Fruit fly (Drosophila melanogaster) whole organism, embryonic: Measurements from ENCODE around the gene CG7149.

Experiments
- Atf3 ChIP-seq: fragments of 200-800 bp; sonication (Bioruptor generic); optimal IDR thresholded peaks from 3 replicates; lab custom pipeline; 2016; ENCODE audit warnings: missing biosample characterization, missing genetic modification characterization
- B-H1 ChIP-seq: fragments of 200-800 bp; sonication (Bioruptor generic); IDR thresholded peaks from 3 replicates; pipeline ENCODE4 v1.3.6; 2022; ENCODE audit warnings: missing biosample characterization, missing genetic modification characterization
- B-H2 ChIP-seq: fragments of 200-800 bp; sonication (Bioruptor generic); optimal IDR thresholded peaks from 2 replicates; lab custom pipeline; 2018; ENCODE audit warnings: missing biosample characterization, mild to moderate bottlenecking, missing genetic modification characterization
- CG10321 ChIP-seq: fragments of 200-800 bp; sonication (Bioruptor generic); IDR thresholded peaks from 2 replicates; pipeline ENCODE4 v1.3.6; 2022; ENCODE audit warnings: missing biosample characterization, missing genetic modification characterization
- CG12104 ChIP-seq: fragments of 200-800 bp; sonication (Bioruptor generic); optimal IDR thresholded peaks from 3 replicates; lab custom pipeline; 2016; ENCODE audit warnings: missing biosample characterization, missing genetic modification characterization
- CG12659 ChIP-seq: fragments of 200-800 bp; sonication (Bioruptor generic); optimal IDR thresholded peaks from 3 replicates; lab custom pipeline; 2017; ENCODE audit warnings: mild to moderate bottlenecking, missing biosample characterization, missing genetic modification reagents, missing genetic modification characterization
- CG14441 ChIP-seq: fragments of 200-800 bp; sonication (Bioruptor generic); IDR thresholded peaks from 2 replicates; pipeline ENCODE4 v1.3.6; 2022; ENCODE audit warnings: missing biosample characterization, missing genetic modification characterization
- CG15011 ChIP-seq: fragments of 200-800 bp; sonication (Bioruptor generic); optimal IDR thresholded peaks from 3 replicates; lab custom pipeline; 2018; ENCODE audit warnings: missing biosample characterization, mild to moderate bottlenecking, missing genetic modification characterization
- CG1832 ChIP-seq: fragments of 200-800 bp; sonication (Bioruptor generic); optimal IDR thresholded peaks from 2 replicates; lab custom pipeline; 2017; ENCODE audit warnings: missing biosample characterization, mild to moderate bottlenecking, missing genetic modification characterization, inconsistent platforms
- CG18764 ChIP-seq: fragments of 200-800 bp; sonication (Bioruptor generic); optimal IDR thresholded peaks from 3 replicates; lab custom pipeline; 2016; ENCODE audit warnings: missing biosample characterization, missing genetic modification characterization
- CG6765 ChIP-seq: fragments of 200-800 bp; sonication (Bioruptor generic); optimal IDR thresholded peaks from 3 replicates; lab custom pipeline; 2017; ENCODE audit warnings: missing biosample characterization, mild to moderate bottlenecking, missing genetic modification characterization
- CG7271 ChIP-seq: fragments of 200-800 bp; sonication (Bioruptor generic); optimal IDR thresholded peaks from 2 replicates; lab custom pipeline; 2018; ENCODE audit warnings: missing biosample characterization, mild to moderate bottlenecking, missing genetic modification characterization, moderate library complexity
- CG7372 ChIP-seq: fragments of 200-800 bp; sonication (Bioruptor generic); IDR thresholded peaks from 2 replicates; pipeline ENCODE4 v1.3.6; 2022; ENCODE audit warnings: missing biosample characterization, missing genetic modification characterization
- CG9609 ChIP-seq: fragments of 200-800 bp; sonication (Bioruptor generic); optimal IDR thresholded peaks from 3 replicates; lab custom pipeline; 2016; ENCODE audit warnings: missing biosample characterization, missing genetic modification characterization
- CG9727 ChIP-seq: fragments of 200-800 bp; sonication (Bioruptor generic); optimal IDR thresholded peaks from 3 replicates; lab custom pipeline; 2017; ENCODE audit warnings: missing biosample characterization, mild to moderate bottlenecking, missing genetic modification characterization
- CTCF ChIP-seq: fragments of 200-800 bp; sonication (Bioruptor generic); optimal IDR thresholded peaks from 2 replicates; lab custom pipeline; 2017; ENCODE audit warnings: missing biosample characterization, mild to moderate bottlenecking, missing genetic modification characterization, moderate library complexity
- Dip3 ChIP-seq: fragments of 200-800 bp; sonication (Bioruptor generic); optimal IDR thresholded peaks from 3 replicates; lab custom pipeline; 2016; ENCODE audit warnings: missing biosample characterization, missing genetic modification characterization
- Doc3 ChIP-seq: fragments of 200-800 bp; sonication (Bioruptor generic); IDR thresholded peaks from 3 replicates; pipeline ENCODE4 v1.3.6; 2022; ENCODE audit warnings: missing biosample characterization, missing genetic modification characterization; ENCODE audit not compliant: partially characterized antibody
- Dp ChIP-seq: fragments of 200-800 bp; sonication (Bioruptor generic); optimal IDR thresholded peaks from 2 replicates; lab custom pipeline; 2018; ENCODE audit warnings: missing biosample characterization, mild to moderate bottlenecking, missing genetic modification characterization, moderate library complexity
- GATAe ChIP-seq: fragments of 200-800 bp; sonication (Bioruptor generic); conservative IDR thresholded peaks from 2 replicates; pipeline ENCODE4 v1.3.6; 2022; ENCODE audit warnings: missing biosample characterization, missing genetic modification characterization
- Gsc ChIP-seq: fragments of 200-800 bp; sonication (Bioruptor generic); IDR thresholded peaks from 2 replicates; pipeline ENCODE4 v1.3.6; 2022; ENCODE audit warnings: missing biosample characterization, missing genetic modification characterization
- Mad ChIP-seq: fragments of 200-800 bp; sonication (Bioruptor generic); optimal IDR thresholded peaks from 2 replicates; lab custom pipeline; 2016; ENCODE audit warnings: missing biosample characterization, missing genetic modification characterization
- NC2β ChIP-seq: fragments of 200-800 bp; sonication (Bioruptor generic); optimal IDR thresholded peaks from 2 replicates; lab custom pipeline; 2016; ENCODE audit warnings: missing biosample characterization, missing genetic modification characterization
- Ssrp ChIP-seq: fragments of 200-800 bp; sonication (Bioruptor generic); optimal IDR thresholded peaks from 2 replicates; lab custom pipeline; 2018; ENCODE audit warnings: missing biosample characterization, mild to moderate bottlenecking, missing genetic modification characterization, moderate library complexity
- Stat92E ChIP-seq, 3 experiments: fragments of >200 bp in 2 of 3; fragments of 200-800 bp in 1 of 3; sonication (Bioruptor generic) in 1 of 3; optimal IDR thresholded peaks; 2 replicates each; lab custom pipeline; 2017 to 2019; ENCODE audit warnings: missing biosample characterization in 3 of 3, missing genetic modification characterization in 3 of 3, mild to moderate bottlenecking in 1 of 3, moderate library complexity in 1 of 3
- Trl ChIP-seq, 3 experiments: fragments of >200 bp in 2 of 3; fragments of 200-800 bp in 1 of 3; sonication (Bioruptor generic) in 1 of 3; optimal IDR thresholded peaks; 2 replicates in 1 of 3; 3 replicates in 2 of 3; lab custom pipeline; 2016 to 2017; ENCODE audit warnings: missing biosample characterization in 1 of 3, missing genetic modification characterization in 1 of 3
- ac ChIP-seq: fragments of 200-800 bp; sonication (Bioruptor generic); optimal IDR thresholded peaks from 3 replicates; lab custom pipeline; 2017; ENCODE audit warnings: missing biosample characterization, mild to moderate bottlenecking, missing genetic modification characterization
- cwo ChIP-seq: fragments of 200-800 bp; sonication (Bioruptor generic); optimal IDR thresholded peaks from 3 replicates; lab custom pipeline; 2017; ENCODE audit warnings: missing biosample characterization, missing genetic modification characterization, mild to moderate bottlenecking, moderate library complexity, missing genetic modification reagents
- dimm ChIP-seq: fragments of 200-800 bp; sonication (Bioruptor generic); IDR thresholded peaks from 2 replicates; pipeline ENCODE4 v1.3.6; 2022; ENCODE audit warnings: missing biosample characterization, missing genetic modification characterization
- gfzf ChIP-seq: fragments of 200-800 bp; sonication (Bioruptor generic); optimal IDR thresholded peaks from 2 replicates; lab custom pipeline; 2016; ENCODE audit warnings: missing biosample characterization, mild to moderate bottlenecking, missing genetic modification characterization, moderate library complexity
- hkb ChIP-seq, 2 experiments: fragments of 200-800 bp in 1 of 2; fragments of >200 bp in 1 of 2; sonication (Bioruptor generic) in 1 of 2; IDR thresholded peaks in 1 of 2; optimal IDR thresholded peaks in 1 of 2; 2 replicates each; pipeline versions ENCODE4 v1.3.6 to Lab custom; 2017 to 2022; ENCODE audit warnings: missing biosample characterization in 1 of 2, missing genetic modification characterization in 1 of 2
- p53 ChIP-seq: fragments of 200-800 bp; sonication (Bioruptor generic); optimal IDR thresholded peaks from 2 replicates; lab custom pipeline; 2016; ENCODE audit warnings: missing biosample characterization, missing genetic modification characterization
- pan ChIP-seq, 4 experiments: fragments of >200 bp in 3 of 4; fragments of 200-800 bp in 1 of 4; sonication (Bioruptor generic) in 1 of 4; optimal IDR thresholded peaks in 3 of 4; IDR thresholded peaks in 1 of 4; 2 replicates each; pipeline versions ENCODE4 v1.3.6 to Lab custom; 2017 to 2022; ENCODE audit warnings: missing biosample characterization in 2 of 4, missing genetic modification characterization in 2 of 4, mixed read lengths in 1 of 4
- seq ChIP-seq: fragments of 200-800 bp; sonication (Bioruptor generic); IDR thresholded peaks from 2 replicates; pipeline ENCODE4 v1.3.6; 2022; ENCODE audit warnings: missing biosample characterization, missing genetic modification characterization
- sim ChIP-seq: fragments of 200-800 bp; sonication (Bioruptor generic); IDR thresholded peaks from 2 replicates; pipeline ENCODE4 v1.3.6; 2022; ENCODE audit warnings: missing biosample characterization, missing genetic modification characterization
- sima ChIP-seq: fragments of 200-800 bp; sonication (Bioruptor generic); optimal IDR thresholded peaks from 2 replicates; lab custom pipeline; 2016; ENCODE audit warnings: missing biosample characterization, missing genetic modification characterization
- slbo ChIP-seq: fragments of 200-800 bp; sonication (Bioruptor generic); IDR thresholded peaks from 2 replicates; pipeline ENCODE4 v1.3.6; 2022; ENCODE audit warnings: missing biosample characterization, missing genetic modification characterization
- sqz ChIP-seq: fragments of 200-800 bp; sonication (Bioruptor generic); optimal IDR thresholded peaks from 3 replicates; lab custom pipeline; 2018; ENCODE audit warnings: missing biosample characterization, mild to moderate bottlenecking, missing genetic modification characterization
- sr ChIP-seq: fragments of 200-800 bp; sonication (Bioruptor generic); IDR thresholded peaks from 3 replicates; pipeline ENCODE4 v1.3.6; 2022; ENCODE audit warnings: missing biosample characterization, missing genetic modification characterization
- stc ChIP-seq: fragments of 200-800 bp; sonication (Bioruptor generic); IDR thresholded peaks from 2 replicates; pipeline ENCODE4 v1.3.6; 2022; ENCODE audit warnings: missing biosample characterization, missing genetic modification characterization
- tio ChIP-seq: fragments of 200-800 bp; sonication (Bioruptor generic); optimal IDR thresholded peaks from 2 replicates; lab custom pipeline; 2017; ENCODE audit warnings: missing biosample characterization, missing genetic modification characterization, inconsistent platforms
- tx ChIP-seq: fragments of 200-800 bp; sonication (Bioruptor generic); optimal IDR thresholded peaks from 2 replicates; lab custom pipeline; 2016; ENCODE audit warnings: missing biosample characterization, missing genetic modification characterization

The CG7149 gene

dm6 chr2L:7782788-7783401 lies 7.5 kb downstream of the CG7149 start, which contains the start of gene Brd7-9 (continued):
- no peak for TF ChIP-seq dimm
- TF ChIP-seq hkb (optimal IDR thresholded peaks at IDR 0.05; lab: Kevin White, UChicago) = no peak
- peak; percentile 91 for TF ChIP-seq hkb (GFP tag; IDR thresholded peaks at IDR 0.05; lab: Robert Waterston, UW)
- TF ChIP-seq tio (GFP tag; lab: Kevin White, UChicago) = peak; percentile 56
- TF ChIP-seq stc (GFP tag; lab: Robert Waterston, UW) = peak; percentile 83
- no peak for TF ChIP-seq p53
- peak; percentile 56 for TF ChIP-seq CG12104 (GFP tag; lab: Kevin White, UChicago)
- TF ChIP-seq sima = no peak
- TF ChIP-seq Dip3 (GFP tag; lab: Kevin White, UChicago) = peak; percentile 23
- no peak for TF ChIP-seq Mad (GFP tag; lab: Kevin White, UChicago)
- TF ChIP-seq seq (GFP tag; lab: Robert Waterston, UW) = peak; percentile 71
- no peak; the same call in 1 of the 2 replicates for TF ChIP-seq GATAe (GFP tag; lab: Robert Waterston, UW)
- peak; percentile 43 for TF ChIP-seq CG18764 (GFP tag; lab: Kevin White, UChicago)
- no peak for TF ChIP-seq Trl (optimal IDR thresholded peaks at IDR 0.05; lab: Kevin White, UChicago)
- TF ChIP-seq Trl (GFP tag; optimal IDR thresholded peaks at IDR 0.05; lab: Kevin White, UChicago) = peak; percentile 68
- peak; percentile 28 for TF ChIP-seq Atf3 (GFP tag; lab: Kevin White, UChicago)
- TF ChIP-seq B-H1 (GFP tag; lab: Robert Waterston, UW) = peak; percentile 77
- peak; percentile 65 for TF ChIP-seq Ssrp (tag; lab: Kevin White, UChicago)
- peak; percentile 24; the same call in 1 of the 2 replicates for TF ChIP-seq CG7372 (GFP tag; lab: Robert Waterston, UW)
- peak; percentile 39 for TF ChIP-seq CG9609 (GFP tag; lab: Kevin White, UChicago)
- no peak for TF ChIP-seq Doc3
- peak in 1 of 3 experiments; percentile 56 for TF ChIP-seq Stat92E (GFP tag; optimal IDR thresholded peaks at IDR 0.05; lab: Kevin White, UChicago)
- no peak for TF ChIP-seq ac (GFP tag; lab: Kevin White, UChicago)
- TF ChIP-seq Gsc = no peak
- TF ChIP-seq B-H2 = no peak
- peak; percentile 62 for TF ChIP-seq CG1832

- TF ChIP-seq CG12659 (GFP tag; lab: Kevin White, UChicago) (no peak), B-H2 (no peak), CG10321 (no peak), tx (GFP tag; lab: Kevin White, UChicago) (no peak), gfzf (no peak), CG7271 (tag; lab: Kevin White, UChicago) (no peak), cwo (GFP tag; lab: Kevin White, UChicago) (no peak), CG14441 (GFP tag; lab: Robert Waterston, UW) (no peak), NC2β (GFP tag; lab: Kevin White, UChicago) (no peak), slbo (GFP tag; lab: Robert Waterston, UW) (no peak), CG15011 (no peak), CG6765 (no peak), sqz (GFP tag; lab: Kevin White, UChicago) (no peak), pan (optimal IDR thresholded peaks at IDR 0.05; lab: Kevin White, UChicago) (no peak), pan (GFP tag; optimal IDR thresholded peaks at IDR 0.05 in 1 of 2, IDR thresholded peaks at IDR 0.05 in 1 of 2) (no peak), Dp (GFP tag; lab: Kevin White, UChicago) (no peak), sim (GFP tag; lab: Robert Waterston, UW) (no peak), CTCF (no peak), CG9727 (GFP tag; lab: Kevin White, UChicago) (no peak), sr (GFP tag; lab: Robert Waterston, UW) (no peak)
Observed at dm6 chr2L:7781165-7781564, 9.2 kb downstream of the CG7149 start, which contains the start of gene CG7164. TSS of gene CG7164 (plus strand) at chr2L:7781465.
